Worm (Caenorhabditis elegans): ENCODE results near the gene Y55B1BR.6.

Y55B1BR.6 gene

ce11 chrIII:475154-475553 lies 11.5 kb upstream of the Y55B1BR.6 start, which contains the start of gene mat-3:
Gene mat-3 (plus strand): TSS chrIII:475454.
- TF ChIP-seq dpff-1 (tag; optimal IDR thresholded peaks at IDR 0.05) (no peak), hmg-1.2 (GFP tag; IDR thresholded peaks at IDR 0.05) (no peak), pha-4 (tag; optimal IDR thresholded peaks at IDR 0.05) (no peak), mcd-1 (GFP tag; IDR thresholded peaks at IDR 0.05) (no peak), tbx-9 (tag; optimal IDR thresholded peaks at IDR 0.05; ENCODE audit: borderline replicate concordance) (no peak), F23B12.7 (tag; optimal IDR thresholded peaks at IDR 0.05; ENCODE audit: insufficient read depth) (no peak), fkh-3 (tag; optimal IDR thresholded peaks at IDR 0.05) (no peak), efl-1 (GFP tag; optimal IDR thresholded peaks at IDR 0.05) (no peak), lir-1 (GFP tag; conservative IDR thresholded peaks at IDR 0.05) (no peak), nhr-90 (tag; optimal IDR thresholded peaks at IDR 0.05) (no peak), ccch-3 (GFP tag; optimal IDR thresholded peaks at IDR 0.05) (no peak), sea-2 (GFP tag; IDR thresholded peaks at IDR 0.05) (no peak), lin-26 (GFP tag; IDR thresholded peaks at IDR 0.05) (no peak)

- TF ChIP-seq him-1 (tag; optimal IDR thresholded peaks at IDR 0.05), result no peak
- TF ChIP-seq ceh-27 (GFP tag; optimal IDR thresholded peaks at IDR 0.05), result no peak
- no peak for TF ChIP-seq lag-1 (GFP tag; IDR thresholded peaks at IDR 0.05)
- TF ChIP-seq nhr-179 (tag; optimal IDR thresholded peaks at IDR 0.05), result no peak
- TF ChIP-seq C06A6.2 (GFP tag; conservative IDR thresholded peaks at IDR 0.05), result no peak
- no peak for TF ChIP-seq dox-1 (GFP tag; IDR thresholded peaks at IDR 0.05)
- TF ChIP-seq fkh-3 (tag; optimal IDR thresholded peaks at IDR 0.05), result no peak
- peak; percentile 77 for TF ChIP-seq efl-1 (GFP tag; optimal IDR thresholded peaks at IDR 0.05)
- no peak for TF ChIP-seq ccch-3 (GFP tag; optimal IDR thresholded peaks at IDR 0.05)
- TF ChIP-seq zfh-2 (GFP tag; conservative IDR thresholded peaks at IDR 0.05), result no peak
- TF ChIP-seq lin-54 (GFP tag; optimal IDR thresholded peaks at IDR 0.05), result peak; percentile 54
- TF ChIP-seq mcd-1 (GFP tag; IDR thresholded peaks at IDR 0.05), result no peak
- no peak for TF ChIP-seq madf-3 (GFP tag; IDR thresholded peaks at IDR 0.05)
- peak; percentile 83 for TF ChIP-seq F33H1.4 (GFP tag; IDR thresholded peaks at IDR 0.05)
- TF ChIP-seq F52B5.7 (tag; optimal IDR thresholded peaks at IDR 0.05), result no peak
- TF ChIP-seq B0035.1 (tag; optimal IDR thresholded peaks at IDR 0.05), result no peak
- TF ChIP-seq xnd-1 (tag; optimal IDR thresholded peaks at IDR 0.05), result peak; percentile 13
- TF ChIP-seq ztf-3 (GFP tag; optimal IDR thresholded peaks at IDR 0.05), result no peak
- peak; percentile 16 for TF ChIP-seq F23B12.7 (tag; optimal IDR thresholded peaks at IDR 0.05; ENCODE audit: insufficient read depth)
- TF ChIP-seq attf-3 (GFP tag; conservative IDR thresholded peaks at IDR 0.05), result peak; percentile 83
- TF ChIP-seq madf-8 (GFP tag; conservative IDR thresholded peaks at IDR 0.05), result peak; percentile 6; the same call in 1 of the 2 replicates
- no peak for TF ChIP-seq K12H6.12 (tag; optimal IDR thresholded peaks at IDR 0.05)
- peak; percentile 65; the same call in 1 of the 2 replicates for TF ChIP-seq D2030.7 (GFP tag; IDR thresholded peaks at IDR 0.05)
- peak; percentile 38 for TF ChIP-seq dpl-1 (GFP tag; optimal IDR thresholded peaks at IDR 0.05)
- no peak for TF ChIP-seq ceh-58 (GFP tag; IDR thresholded peaks at IDR 0.05)
- peak; percentile 27 for TF ChIP-seq F49E8.2 (tag; optimal IDR thresholded peaks at IDR 0.05; ENCODE audit: insufficient read depth)
- no peak for TF ChIP-seq F57A8.1 (GFP tag; optimal IDR thresholded peaks at IDR 0.05)
- TF ChIP-seq lsl-1 (GFP tag; optimal IDR thresholded peaks at IDR 0.05), result peak; percentile 40
- TF ChIP-seq attf-6 (GFP tag; IDR thresholded peaks at IDR 0.05), result no peak
- TF ChIP-seq ztf-25 (GFP tag; IDR thresholded peaks at IDR 0.05), result no peak
- TF ChIP-seq ZK185.1 (tag; optimal IDR thresholded peaks at IDR 0.05; ENCODE audit: poor library complexity, severe bottlenecking), result no peak
- peak; percentile 71 for TF ChIP-seq madf-6 (GFP tag; IDR thresholded peaks at IDR 0.05)
- TF ChIP-seq ztf-22 (GFP tag; optimal IDR thresholded peaks at IDR 0.05), result no peak
Observed at ce11 chrIII:471644-472401, 8.2 kb upstream of the Y55B1BR.6 start, which contains the start of the genes magu-1 and nemp-1. Gene magu-1 (minus strand): TSS chrIII:471702. Gene nemp-1 (plus strand): TSS chrIII:472317.

Data from whole organism, young adult.